Fruit fly (Drosophila melanogaster) whole organism, prepupa: ENCODE measurements around the gene CG7766.

ENCODE experiments used
- Blimp-1 ChIP-seq: fragments of 200-800 bp; sonication (Bioruptor generic); optimal IDR thresholded peaks from 3 replicates; lab custom pipeline; 2017; ENCODE audit warnings: missing biosample characterization, missing genetic modification characterization, mild to moderate bottlenecking, moderate library complexity, missing genetic modification reagents
- CG10631 ChIP-seq: fragments of 200-800 bp; sonication (Bioruptor generic); optimal IDR thresholded peaks from 2 replicates; lab custom pipeline; 2016; ENCODE audit warnings: missing biosample characterization, missing genetic modification characterization
- CG10669 ChIP-seq: fragments of 200-800 bp; sonication (Bioruptor generic); optimal IDR thresholded peaks from 3 replicates; lab custom pipeline; 2018; ENCODE audit warnings: missing biosample characterization, mild to moderate bottlenecking, missing genetic modification characterization, moderate library complexity
- CG11294 ChIP-seq: fragments of 200-800 bp; sonication (Bioruptor generic); IDR thresholded peaks from 2 replicates; pipeline ENCODE4 v1.3.6; 2022; ENCODE audit warnings: missing biosample characterization, missing genetic modification characterization
- CG11762 ChIP-seq: fragments of 200-800 bp; sonication (Bioruptor generic); optimal IDR thresholded peaks from 3 replicates; lab custom pipeline; 2016; ENCODE audit warnings: missing biosample characterization, missing genetic modification characterization; ENCODE audit not compliant: insufficient read depth
- CG11902 ChIP-seq: fragments of 200-800 bp; sonication (Bioruptor generic); optimal IDR thresholded peaks from 3 replicates; lab custom pipeline; 2016; ENCODE audit warnings: missing biosample characterization, missing genetic modification characterization
- CG15336 ChIP-seq: fragments of 200-800 bp; sonication (Bioruptor generic); IDR thresholded peaks from 2 replicates; pipeline ENCODE4 v1.3.6; 2022; ENCODE audit warnings: missing biosample characterization, missing genetic modification characterization
- CG1621 ChIP-seq: fragments of 200-800 bp; sonication (Bioruptor generic); optimal IDR thresholded peaks from 3 replicates; lab custom pipeline; 2018; ENCODE audit warnings: missing biosample characterization, mild to moderate bottlenecking, missing genetic modification characterization
- CG3032 ChIP-seq: fragments of 200-800 bp; optimal IDR thresholded peaks from 2 replicates; lab custom pipeline; 2019; ENCODE audit warnings: missing biosample characterization, mild to moderate bottlenecking, missing genetic modification characterization, moderate library complexity
- CG31627 ChIP-seq: fragments of 200-800 bp; sonication (Bioruptor generic); optimal IDR thresholded peaks from 3 replicates; lab custom pipeline; 2016; ENCODE audit warnings: missing biosample characterization, missing genetic modification characterization
- CG32006 ChIP-seq: fragments of 200-800 bp; sonication (Bioruptor generic); optimal IDR thresholded peaks from 3 replicates; lab custom pipeline; 2017; ENCODE audit warnings: missing biosample characterization, mild to moderate bottlenecking, missing genetic modification characterization
- CG34406 ChIP-seq: fragments of 200-800 bp; sonication (Bioruptor generic); optimal IDR thresholded peaks from 3 replicates; lab custom pipeline; 2016; ENCODE audit warnings: missing biosample characterization, missing genetic modification characterization
- CG6163 ChIP-seq: fragments of 200-800 bp; sonication (Bioruptor generic); IDR thresholded peaks from 3 replicates; pipeline ENCODE4 v1.3.6; 2022; ENCODE audit warnings: missing biosample characterization, missing genetic modification characterization
- CG6276 ChIP-seq: fragments of 200-800 bp; sonication (Bioruptor generic); optimal IDR thresholded peaks from 2 replicates; lab custom pipeline; 2017; ENCODE audit warnings: missing biosample characterization, mild to moderate bottlenecking, missing genetic modification characterization
- CG6792 ChIP-seq: fragments of 200-800 bp; sonication (Bioruptor generic); optimal IDR thresholded peaks from 3 replicates; lab custom pipeline; 2016; ENCODE audit warnings: missing biosample characterization, missing genetic modification characterization
- CG6808 ChIP-seq: fragments of 200-800 bp; sonication (Bioruptor generic); optimal IDR thresholded peaks from 3 replicates; lab custom pipeline; 2017; ENCODE audit warnings: missing biosample characterization, missing genetic modification characterization, mild to moderate bottlenecking, moderate library complexity, missing genetic modification reagents
- CG9139 ChIP-seq: fragments of 200-800 bp; sonication (Bioruptor generic); optimal IDR thresholded peaks from 3 replicates; lab custom pipeline; 2017; ENCODE audit warnings: missing biosample characterization, mild to moderate bottlenecking, missing genetic modification characterization
- Eip75B ChIP-seq: fragments of 200-800 bp; sonication (Bioruptor generic); optimal IDR thresholded peaks from 3 replicates; lab custom pipeline; 2016; ENCODE audit warnings: missing biosample characterization, missing genetic modification characterization
- Eip78C ChIP-seq: fragments of 200-800 bp; sonication (Bioruptor generic); peaks from one replicate; lab custom pipeline; 2016; ENCODE audit warnings: missing biosample characterization, missing genetic modification characterization
- Ets21C ChIP-seq: fragments of 200-800 bp; sonication (Bioruptor generic); optimal IDR thresholded peaks from 3 replicates; lab custom pipeline; 2016; ENCODE audit warnings: missing biosample characterization, missing genetic modification characterization
- Ets96B ChIP-seq: fragments of 200-800 bp; optimal IDR thresholded peaks from 2 replicates; lab custom pipeline; 2019; ENCODE audit warnings: missing biosample characterization, mild to moderate bottlenecking, missing genetic modification characterization, moderate library complexity
- Gug ChIP-seq: fragments of 200-800 bp; sonication (Bioruptor generic); IDR thresholded peaks from 2 replicates; pipeline ENCODE4 v1.3.6; 2022; ENCODE audit warnings: missing biosample characterization, missing genetic modification characterization
- Hr39 ChIP-seq: fragments of 200-800 bp; sonication (Bioruptor generic); optimal IDR thresholded peaks from 2 replicates; lab custom pipeline; 2016; ENCODE audit warnings: missing biosample characterization, missing genetic modification characterization
- Hr4 ChIP-seq: fragments of 200-800 bp; sonication (Bioruptor generic); optimal IDR thresholded peaks from 3 replicates; lab custom pipeline; 2016; ENCODE audit warnings: missing biosample characterization, missing genetic modification characterization
- Lpt ChIP-seq: fragments of 200-800 bp; sonication (Bioruptor generic); optimal IDR thresholded peaks from 3 replicates; lab custom pipeline; 2016; ENCODE audit warnings: missing biosample characterization, missing genetic modification characterization
- Met ChIP-seq: fragments of 200-800 bp; sonication (Bioruptor generic); optimal IDR thresholded peaks from 3 replicates; lab custom pipeline; 2016; ENCODE audit warnings: missing biosample characterization, missing genetic modification characterization
- Smox ChIP-seq: fragments of 200-800 bp; sonication (Bioruptor generic); optimal IDR thresholded peaks from 3 replicates; lab custom pipeline; 2016; ENCODE audit warnings: missing biosample characterization, missing genetic modification characterization
- Sox15 ChIP-seq: fragments of 200-800 bp; sonication (Bioruptor generic); optimal IDR thresholded peaks from 3 replicates; lab custom pipeline; 2016; ENCODE audit warnings: missing biosample characterization, missing genetic modification characterization
- achi ChIP-seq: fragments of 200-800 bp; sonication (Bioruptor generic); optimal IDR thresholded peaks from 3 replicates; lab custom pipeline; 2016; ENCODE audit warnings: missing biosample characterization, missing genetic modification characterization
- acj6 ChIP-seq: fragments of 200-800 bp; sonication (Bioruptor generic); optimal IDR thresholded peaks from 3 replicates; lab custom pipeline; 2016; ENCODE audit warnings: missing biosample characterization, missing genetic modification characterization
- dac ChIP-seq: fragments of 200-800 bp; sonication (Bioruptor generic); optimal IDR thresholded peaks from 2 replicates; lab custom pipeline; 2017; ENCODE audit warnings: missing biosample characterization, mild to moderate bottlenecking, missing genetic modification characterization
- dsx ChIP-seq: fragments of 200-800 bp; optimal IDR thresholded peaks from 3 replicates; lab custom pipeline; 2019; ENCODE audit warnings: missing biosample characterization, mild to moderate bottlenecking, missing genetic modification characterization, moderate library complexity; ENCODE audit not compliant: poor library complexity, severe bottlenecking
- eg ChIP-seq: fragments of 200-800 bp; sonication (Bioruptor generic); IDR thresholded peaks from 3 replicates; pipeline ENCODE4 v1.3.6; 2022; ENCODE audit warnings: missing biosample characterization, missing genetic modification characterization
- esn ChIP-seq: fragments of 200-800 bp; sonication (Bioruptor generic); optimal IDR thresholded peaks from 2 replicates; lab custom pipeline; 2016; ENCODE audit warnings: missing biosample characterization, mild to moderate bottlenecking, missing genetic modification characterization, moderate library complexity
- fd85E ChIP-seq: fragments of 200-800 bp; sonication (Bioruptor generic); optimal IDR thresholded peaks from 3 replicates; lab custom pipeline; 2016; ENCODE audit warnings: missing biosample characterization, missing genetic modification characterization
- net ChIP-seq: fragments of 200-800 bp; sonication (Bioruptor generic); optimal IDR thresholded peaks from 3 replicates; lab custom pipeline; 2016; ENCODE audit warnings: missing biosample characterization, missing genetic modification characterization
- pdm3 ChIP-seq: fragments of 200-800 bp; sonication (Bioruptor generic); optimal IDR thresholded peaks from 3 replicates; lab custom pipeline; 2016; ENCODE audit warnings: missing biosample characterization, missing genetic modification characterization
- salr ChIP-seq, 2 experiments: fragments of 200-800 bp; sonication (Bioruptor generic); optimal IDR thresholded peaks; 3 replicates each; lab custom pipeline; 2016 to 2018; ENCODE audit warnings: missing biosample characterization in 2 of 2, missing genetic modification characterization in 2 of 2, mild to moderate bottlenecking in 1 of 2
- spab ChIP-seq: fragments of 200-800 bp; sonication (Bioruptor generic); optimal IDR thresholded peaks from 2 replicates; lab custom pipeline; 2017; ENCODE audit warnings: missing biosample characterization, mild to moderate bottlenecking, missing genetic modification characterization, missing genetic modification reagents
- ss ChIP-seq, 2 experiments: fragments of 200-800 bp; sonication (Bioruptor generic); optimal IDR thresholded peaks; 2 replicates in 1 of 2; 3 replicates in 1 of 2; lab custom pipeline; 2017 to 2018; ENCODE audit warnings: mild to moderate bottlenecking in 2 of 2, missing biosample characterization in 2 of 2, missing genetic modification characterization in 2 of 2, moderate library complexity in 1 of 2
- svp ChIP-seq: fragments of 200-800 bp; sonication (Bioruptor generic); peaks from one replicate; lab custom pipeline; 2016; ENCODE audit warnings: missing biosample characterization, missing genetic modification characterization
- topi ChIP-seq: fragments of 200-800 bp; sonication (Bioruptor generic); optimal IDR thresholded peaks from 3 replicates; lab custom pipeline; 2016; ENCODE audit warnings: missing biosample characterization, missing genetic modification characterization

Gene CG7766

DNA sequence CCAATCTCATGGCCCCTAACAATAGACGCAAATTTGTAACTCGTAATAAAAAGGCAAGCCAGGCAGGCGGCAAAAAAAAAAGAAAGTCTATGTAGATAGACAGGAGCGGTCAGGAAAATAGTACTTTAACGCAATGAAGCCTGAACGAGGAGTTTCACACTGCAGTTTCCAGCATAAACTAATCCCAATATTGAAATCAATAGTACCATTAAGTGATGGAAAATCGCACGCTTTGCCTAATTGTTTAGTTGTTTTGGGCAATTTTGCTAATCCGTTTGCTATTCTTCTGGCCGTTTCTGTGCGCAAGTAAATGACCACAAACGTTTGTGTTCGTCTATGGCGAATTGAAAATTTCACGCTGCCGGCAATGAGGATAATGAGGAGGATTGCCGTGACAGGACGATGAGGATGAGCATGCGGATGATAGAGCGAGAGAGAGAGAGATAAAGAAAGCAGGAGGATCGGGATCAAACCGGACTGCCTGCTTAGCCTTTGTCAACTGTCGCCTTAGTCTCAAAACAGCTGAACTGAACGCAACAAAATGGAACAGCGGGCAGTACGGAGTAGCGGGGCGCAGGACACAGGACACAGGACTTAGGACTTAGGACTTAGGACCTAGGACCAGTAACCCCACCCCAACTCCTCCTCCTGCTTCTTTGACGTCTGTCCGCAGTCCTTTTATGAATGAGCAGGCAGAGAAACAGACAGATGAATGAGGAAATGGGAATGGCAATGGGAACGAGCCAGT, 23.9 kb upstream of the CG7766 start:
- TF ChIP-seq Hr4 (GFP tag; lab: Kevin White, UChicago) (peak; percentile 22), ss (GFP tag; optimal IDR thresholded peaks at IDR 0.05; lab: Kevin White, UChicago) (no peak), CG9139 (no peak), Hr39 (GFP tag; lab: Kevin White, UChicago) (no peak), Eip78C (GFP tag; lab: Kevin White, UChicago) (peak; percentile 11), CG32006 (GFP tag; lab: Kevin White, UChicago) (peak; percentile 41), CG15336 (GFP tag; lab: Robert Waterston, UW) (peak; percentile 35; the same call in 1 of the 2 replicates), eg (peak; percentile 48; the same call in 1 of the 3 replicates)

DNA sequence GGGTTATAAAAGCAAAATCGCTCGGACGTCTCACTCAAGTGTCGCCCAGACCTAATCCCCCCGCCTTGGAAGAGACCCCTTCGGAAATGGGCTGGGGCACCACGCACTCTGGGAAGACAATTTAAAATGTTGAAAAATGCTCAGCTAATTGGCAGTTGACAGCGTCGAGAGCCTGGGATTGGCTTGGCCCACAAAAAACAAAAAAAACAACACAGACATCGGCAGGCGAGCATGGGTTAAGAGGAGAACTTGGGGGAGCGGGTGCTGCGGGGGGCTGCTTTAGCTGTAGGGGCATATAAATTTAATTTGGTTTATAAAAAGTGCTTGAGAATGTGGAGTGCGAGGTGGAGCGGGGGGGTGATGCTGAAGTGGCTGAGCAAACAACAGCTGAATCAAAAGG, 19.0 kb upstream of the CG7766 start:
- no peak for TF ChIP-seq Hr39 (GFP tag; lab: Kevin White, UChicago)
- peak; percentile 54 for TF ChIP-seq Eip78C (GFP tag; lab: Kevin White, UChicago)
- TF ChIP-seq Sox15 (GFP tag; lab: Kevin White, UChicago) = no peak
- peak in 1 of 2 experiments; percentile 19 for TF ChIP-seq ss (GFP tag; optimal IDR thresholded peaks at IDR 0.05; lab: Kevin White, UChicago)
- TF ChIP-seq CG1621 (tag; lab: Kevin White, UChicago) = no peak
- no peak for TF ChIP-seq fd85E
- TF ChIP-seq, all 60 proteins: peak for 2

DNA sequence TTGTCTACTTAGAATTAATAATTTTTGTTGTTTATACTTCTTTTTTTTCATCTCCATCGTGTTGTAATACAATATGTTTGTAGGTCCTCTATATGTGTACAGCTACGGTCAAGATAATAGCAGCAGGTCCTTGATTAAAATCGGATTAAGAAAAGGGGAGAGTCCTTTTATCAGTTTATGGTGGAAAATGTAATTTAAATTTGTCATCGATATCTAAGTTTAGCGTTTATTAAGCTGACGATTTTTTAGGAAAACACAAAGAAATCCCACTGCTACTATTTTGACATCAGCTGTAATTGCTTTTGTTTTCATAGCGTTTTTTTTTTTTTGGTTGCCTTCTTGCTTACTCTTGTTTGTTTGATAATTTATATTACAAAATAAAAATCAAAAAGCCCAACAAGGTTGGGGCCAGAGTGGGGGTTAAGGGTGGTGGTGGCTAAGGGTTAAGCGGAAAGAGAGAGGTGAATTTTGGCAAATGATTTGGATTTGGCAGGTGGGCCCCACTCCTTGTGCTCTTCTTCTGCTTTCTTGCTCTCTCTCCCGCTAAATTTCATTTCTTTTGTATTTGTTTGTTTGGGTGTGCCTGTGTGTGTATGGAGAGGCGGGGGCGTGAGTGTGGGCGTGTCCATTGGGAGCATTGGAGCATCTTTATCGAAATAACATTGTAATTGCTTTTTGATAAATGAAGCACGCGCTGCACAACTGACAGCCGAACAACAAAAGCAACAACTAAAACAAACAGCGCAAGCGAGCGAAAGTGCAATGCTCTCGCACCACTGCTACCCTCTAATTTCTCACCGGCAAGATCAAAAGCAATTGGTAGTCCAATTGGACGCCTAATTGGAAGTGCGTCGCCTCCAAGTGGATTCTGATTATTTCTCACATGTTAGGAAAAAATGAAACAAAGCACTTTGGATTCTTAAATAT, 17.6 kb upstream of the CG7766 start:
- no peak for TF ChIP-seq CG9139
- TF ChIP-seq achi (GFP tag; lab: Kevin White, UChicago) = peak; percentile 1
- TF ChIP-seq CG10669 = peak; percentile 30
- peak; percentile 60 for TF ChIP-seq CG15336 (GFP tag; lab: Robert Waterston, UW)
- no peak for TF ChIP-seq net (GFP tag; lab: Kevin White, UChicago)
- TF ChIP-seq Met (GFP tag; lab: Kevin White, UChicago) = peak; percentile 62
- TF ChIP-seq esn (GFP tag; lab: Kevin White, UChicago) = peak; percentile 44
- TF ChIP-seq salr (GFP tag; optimal IDR thresholded peaks at IDR 0.05; lab: Kevin White, UChicago) = no peak
- TF ChIP-seq CG6276 = peak; percentile 23
- TF ChIP-seq Blimp-1 (GFP tag; lab: Kevin White, UChicago) = no peak
- peak; percentile 42 for TF ChIP-seq Ets96B
- peak; percentile 9 for TF ChIP-seq dsx (GFP tag; lab: Kevin White, UChicago)
- peak; percentile 80 for TF ChIP-seq svp (GFP tag; lab: Kevin White, UChicago)
- TF ChIP-seq topi (GFP tag; lab: Kevin White, UChicago) = peak; percentile 56
- TF ChIP-seq Lpt (GFP tag; lab: Kevin White, UChicago) = no peak
- TF ChIP-seq eg = peak; percentile 50; the same call in 1 of the 3 replicates
- peak; percentile 25 for TF ChIP-seq CG31627 (GFP tag; lab: Kevin White, UChicago)
- TF ChIP-seq CG11762 (GFP tag; lab: Kevin White, UChicago) = no peak
- peak; percentile 34 for TF ChIP-seq Eip75B
- peak; percentile 9 for TF ChIP-seq CG6808 (GFP tag; lab: Kevin White, UChicago)
- peak; percentile 18 for TF ChIP-seq spab (GFP tag; lab: Kevin White, UChicago)
- peak; percentile 8 for TF ChIP-seq CG34406
- TF ChIP-seq CG11294 (GFP tag; lab: Robert Waterston, UW) = no peak
- peak; percentile 46 for TF ChIP-seq Hr4 (GFP tag; lab: Kevin White, UChicago)
- no peak for TF ChIP-seq CG3032 (tag; lab: Kevin White, UChicago)
- no peak for TF ChIP-seq Gug
- TF ChIP-seq ss (GFP tag; optimal IDR thresholded peaks at IDR 0.05; lab: Kevin White, UChicago) = no peak
- peak; percentile 26 for TF ChIP-seq Ets21C (GFP tag; lab: Kevin White, UChicago)
- TF ChIP-seq CG11902 (GFP tag; lab: Kevin White, UChicago) = no peak
- TF ChIP-seq CG6792 = peak; percentile 4
- TF ChIP-seq CG32006 (GFP tag; lab: Kevin White, UChicago) = peak; percentile 27
- peak; percentile 28; the same call in 1 of the 3 replicates for TF ChIP-seq CG6163
- no peak for TF ChIP-seq Sox15 (GFP tag; lab: Kevin White, UChicago)
- TF ChIP-seq Hr39 (GFP tag; lab: Kevin White, UChicago) = peak; percentile 45
- TF ChIP-seq acj6 = peak; percentile 18
- TF ChIP-seq pdm3 (GFP tag; lab: Kevin White, UChicago) = peak; percentile 34
- peak; percentile 38 for TF ChIP-seq Smox
- peak; percentile 31 for TF ChIP-seq CG10631 (GFP tag; lab: Kevin White, UChicago)
- TF ChIP-seq dac (GFP tag; lab: Kevin White, UChicago) = no peak
